Fruit fly (Drosophila melanogaster): ENCODE measurements around the gene CG32485.

The CG32485 gene

DNA sequence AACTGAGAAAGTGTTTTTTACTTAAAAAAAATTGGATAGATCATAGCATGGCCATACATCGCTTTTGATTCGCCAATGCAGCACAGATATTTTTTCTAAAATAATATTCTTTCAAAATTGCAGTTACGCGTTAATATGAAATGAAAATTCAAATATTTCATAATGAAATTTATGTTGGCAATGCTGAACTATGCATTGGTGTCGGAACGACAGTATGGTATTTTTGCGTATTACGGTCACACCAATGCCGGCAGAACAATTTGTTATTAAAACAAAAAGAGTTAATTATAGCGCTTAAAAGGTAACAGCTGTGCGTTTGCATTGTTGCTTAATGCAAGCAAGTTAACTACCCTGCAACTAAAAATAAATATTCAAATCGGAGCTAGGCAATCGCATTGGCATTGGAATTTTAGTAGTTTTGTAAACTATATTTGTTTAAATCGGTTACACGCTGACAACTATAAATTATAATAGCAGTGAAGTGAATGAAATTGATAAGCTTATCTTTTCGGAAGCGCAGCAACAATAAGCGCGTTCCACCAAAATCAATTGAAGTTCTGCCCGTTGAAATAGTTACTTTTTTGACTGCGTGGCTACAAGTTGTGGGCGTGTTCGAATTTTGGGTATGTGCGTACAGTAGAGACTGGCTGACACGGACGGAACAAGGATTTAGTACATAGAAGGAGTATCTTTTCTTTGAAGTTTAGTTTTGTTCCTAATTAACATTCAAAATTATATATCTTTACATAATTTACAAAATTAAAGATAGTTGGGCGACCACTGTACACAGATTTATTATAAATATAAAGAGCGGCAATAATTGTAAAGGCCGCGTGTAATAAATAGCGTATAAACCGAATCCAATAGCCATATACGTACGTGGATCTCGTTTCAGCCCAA lies 7.7 kb upstream of the CG32485 start, which contains the start of gene Prx4 (continued):
- TF ChIP-seq CG33557 (GFP tag; optimal IDR thresholded peaks at IDR 0.05) (peak; percentile 23), lab (GFP tag; optimal IDR thresholded peaks at IDR 0.05) (peak; percentile 86), CG12659 (GFP tag; optimal IDR thresholded peaks at IDR 0.05) (peak; percentile 63), CG8388 (GFP tag; optimal IDR thresholded peaks at IDR 0.05) (peak; percentile 74), bsh (GFP tag; optimal IDR thresholded peaks at IDR 0.05) (peak in 1 of 2 experiments; percentile 81), CG5953 (GFP tag; IDR thresholded peaks at IDR 0.05) (peak; percentile 52; the same call in 1 of the 2 replicates), cas (GFP tag; IDR thresholded peaks at IDR 0.05) (no peak), ttk (GFP tag; IDR thresholded peaks at IDR 0.05) (peak; percentile 71), CG7372 (GFP tag; IDR thresholded peaks at IDR 0.05) (peak; percentile 65), CG8765 (GFP tag; IDR thresholded peaks at IDR 0.05) (peak; percentile 43; the same call in 1 of the 2 replicates), CG6272 (GFP tag; IDR thresholded peaks at IDR 0.05) (no peak), Taf1 (GFP tag; IDR thresholded peaks at IDR 0.05) (peak; percentile 62), dmrt11E (tag; optimal IDR thresholded peaks at IDR 0.05) (peak; percentile 61), CG11696 (GFP tag; IDR thresholded peaks at IDR 0.05) (peak; percentile 55; the same call in 1 of the 2 replicates), MBD-R2 (GFP tag; IDR thresholded peaks at IDR 0.05) (peak; percentile 28; the same call in 1 of the 2 replicates), CG18476 (GFP tag; optimal IDR thresholded peaks at IDR 0.05) (peak; percentile 65), CG2202 (tag; optimal IDR thresholded peaks at IDR 0.05) (peak; percentile 53), her (GFP tag; optimal IDR thresholded peaks at IDR 0.05) (no peak), YL-1 (GFP tag; optimal IDR thresholded peaks at IDR 0.05) (no peak), CG34376 (GFP tag; optimal IDR thresholded peaks at IDR 0.05) (no peak), CG14860 (GFP tag; IDR thresholded peaks at IDR 0.05; ENCODE audit: partially characterized antibody) (no peak), CG2116 (GFP tag; optimal IDR thresholded peaks at IDR 0.05) (no peak), ase (GFP tag; IDR thresholded peaks at IDR 0.05) (peak; percentile 60; the same call in 1 of the 3 replicates), Nf-YB (GFP tag; optimal IDR thresholded peaks at IDR 0.05) (peak; percentile 28), BtbVII (GFP tag; optimal IDR thresholded peaks at IDR 0.05) (peak; percentile 66), CG15514 (GFP tag; optimal IDR thresholded peaks at IDR 0.05) (peak; percentile 42), Meics (GFP tag; optimal IDR thresholded peaks at IDR 0.05) (peak; percentile 66), Six4 (GFP tag; optimal IDR thresholded peaks at IDR 0.05) (peak; percentile 66), E2f2 (GFP tag; IDR thresholded peaks at IDR 0.05) (peak; percentile 60), wek (GFP tag; optimal IDR thresholded peaks at IDR 0.05) (peak; percentile 6), wor (GFP tag; IDR thresholded peaks at IDR 0.05) (peak; percentile 48; the same call in 1 of the 2 replicates), CG32767 (GFP tag; IDR thresholded peaks at IDR 0.05) (peak; percentile 47)

DNA sequence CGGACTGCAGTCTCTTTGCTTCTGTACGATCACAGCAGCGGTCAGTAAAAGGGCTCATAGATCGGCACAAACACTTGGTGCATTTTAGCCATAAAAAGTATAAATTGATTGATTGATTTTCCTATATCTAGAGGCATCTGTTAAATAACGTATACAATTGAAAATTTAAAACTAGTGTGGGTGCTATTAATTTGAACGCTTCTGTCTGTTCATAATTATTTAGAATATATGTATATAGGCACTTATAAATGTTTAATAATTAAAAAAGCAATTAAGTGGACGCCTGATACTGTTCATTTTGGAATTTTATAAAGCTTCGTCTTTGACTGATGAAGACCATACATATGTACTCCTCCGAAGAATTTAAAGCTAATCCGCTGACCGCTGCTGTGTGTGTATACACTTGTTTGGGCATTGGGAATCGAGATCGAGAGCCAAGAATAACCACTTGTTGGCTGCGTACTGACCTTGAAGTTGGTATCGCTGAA lies 4.8 kb upstream of the CG32485 start:
- peak; percentile 12 for TF ChIP-seq Nf-YB (GFP tag; optimal IDR thresholded peaks at IDR 0.05)
- TF ChIP-seq Drgx (GFP tag; IDR thresholded peaks at IDR 0.05) = peak; percentile 65; the same call in 1 of the 2 replicates
- no peak for TF ChIP-seq Dp (GFP tag; optimal IDR thresholded peaks at IDR 0.05)
- no peak for TF ChIP-seq jigr1 (GFP tag; IDR thresholded peaks at IDR 0.05)
- TF ChIP-seq CG6272 (GFP tag; IDR thresholded peaks at IDR 0.05) = 0 out of 2 replicates have a peak, but pooled peaks have one; percentile 4
- TF ChIP-seq D19A (tag; optimal IDR thresholded peaks at IDR 0.05) = peak; percentile 31
- peak; percentile 19 for TF ChIP-seq Hmr (GFP tag; optimal IDR thresholded peaks at IDR 0.05)
- peak; percentile 50 for TF ChIP-seq Xbp1 (GFP tag; optimal IDR thresholded peaks at IDR 0.05)
- peak; percentile 28 for TF ChIP-seq CG8388 (GFP tag; optimal IDR thresholded peaks at IDR 0.05)
- peak; percentile 57 for TF ChIP-seq CG17359 (tag; optimal IDR thresholded peaks at IDR 0.05)
- TF ChIP-seq Doc2 (GFP tag; IDR thresholded peaks at IDR 0.05) = no peak
- TF ChIP-seq NfI (GFP tag; optimal IDR thresholded peaks at IDR 0.05) = peak; percentile 13
- TF ChIP-seq CG31441 (GFP tag; IDR thresholded peaks at IDR 0.05) = peak; percentile 57; the same call in 1 of the 2 replicates
- 0 out of 3 replicates have a peak, but pooled peaks have one; percentile 47 for TF ChIP-seq CG17361 (GFP tag; IDR thresholded peaks at IDR 0.05)
- TF ChIP-seq CG17912 (GFP tag; optimal IDR thresholded peaks at IDR 0.05) = no peak
- TF ChIP-seq tap (tag; optimal IDR thresholded peaks at IDR 0.05) = no peak
- TF ChIP-seq ssp (GFP tag; IDR thresholded peaks at IDR 0.05) = no peak
- peak; percentile 70 for TF ChIP-seq sens (GFP tag)
- TF ChIP-seq Asciz (GFP tag; optimal IDR thresholded peaks at IDR 0.05) = peak; percentile 50

Data from whole organism, embryonic.